Worm (Caenorhabditis elegans) whole organism, L4/young adult: ENCODE data around the gene ser-2.

Experiments used
- W03F9.2 ChIP-seq: fragments of 150-350 bp; optimal IDR thresholded peaks from 2 replicates; lab custom pipeline; 2014; ENCODE audit warnings: missing biosample characterization, missing genetic modification characterization
- dao-5 ChIP-seq: sonication (generic microtip); optimal IDR thresholded peaks from 2 replicates; lab custom pipeline; 2016; ENCODE audit warnings: missing genotype, missing genetic modification characterization, moderate library complexity, missing compliant biosample characterization
- him-1 ChIP-seq: sonication (generic microtip); optimal IDR thresholded peaks from 2 replicates; lab custom pipeline; 2016; ENCODE audit warnings: missing genotype, missing genetic modification reagents, missing genetic modification characterization, missing compliant biosample characterization

ce11 chrX:15246182-15246581 is 56.6 kb downstream of the ser-2 start, which contains the start of gene piki-1:
- TF ChIP-seq him-1 (tag; lab: Kevin White, UChicago), result no peak
- TF ChIP-seq W03F9.2, result no peak
- TF ChIP-seq dao-5 (tag; lab: Kevin White, UChicago), result no peak
